Fruit fly (Drosophila melanogaster) whole organism, embryonic: Measurements from ENCODE around the gene CG13653.

Experiments
- Abd-B ChIP-seq: fragments of 200-800 bp; sonication (Bioruptor generic); optimal IDR thresholded peaks from 2 replicates; lab custom pipeline; 2018; ENCODE audit warnings: missing biosample characterization, mild to moderate bottlenecking, missing genetic modification characterization, moderate library complexity
- Atf-2 ChIP-seq: fragments of 200-800 bp; sonication (Bioruptor generic); optimal IDR thresholded peaks from 2 replicates; lab custom pipeline; 2016; ENCODE audit warnings: missing biosample characterization, missing genetic modification characterization
- B-H2 ChIP-seq: fragments of 200-800 bp; sonication (Bioruptor generic); optimal IDR thresholded peaks from 2 replicates; lab custom pipeline; 2018; ENCODE audit warnings: missing biosample characterization, mild to moderate bottlenecking, missing genetic modification characterization
- BtbVII ChIP-seq: fragments of 200-800 bp; sonication (Bioruptor generic); optimal IDR thresholded peaks from 3 replicates; lab custom pipeline; 2017; ENCODE audit warnings: missing biosample characterization, mild to moderate bottlenecking, missing genetic modification characterization
- CG10209 ChIP-seq: fragments of 200-800 bp; sonication (Bioruptor generic); optimal IDR thresholded peaks from 3 replicates; lab custom pipeline; 2017; ENCODE audit warnings: missing biosample characterization, mild to moderate bottlenecking, missing genetic modification characterization, missing genetic modification reagents
- CG10654 ChIP-seq: fragments of 200-800 bp; sonication (Bioruptor generic); optimal IDR thresholded peaks from 2 replicates; lab custom pipeline; 2016; ENCODE audit warnings: missing biosample characterization, missing genetic modification characterization
- CG11398 ChIP-seq: fragments of 200-800 bp; sonication (Bioruptor generic); optimal IDR thresholded peaks from 2 replicates; lab custom pipeline; 2016; ENCODE audit warnings: missing biosample characterization, missing genetic modification characterization
- CG12071 ChIP-seq: fragments of 200-800 bp; sonication (Bioruptor generic); optimal IDR thresholded peaks from 3 replicates; lab custom pipeline; 2018; ENCODE audit warnings: missing biosample characterization, mild to moderate bottlenecking, missing genetic modification characterization
- CG12299 ChIP-seq: fragments of 200-800 bp; sonication (Bioruptor generic); optimal IDR thresholded peaks from 2 replicates; lab custom pipeline; 2018; ENCODE audit warnings: missing biosample characterization, mild to moderate bottlenecking, missing genetic modification characterization
- CG14860 ChIP-seq: fragments of 200-800 bp; sonication (Bioruptor generic); IDR thresholded peaks from 3 replicates; pipeline ENCODE4 v1.3.6; 2022; ENCODE audit warnings: missing biosample characterization, missing genetic modification characterization; ENCODE audit not compliant: partially characterized antibody
- CG15269 ChIP-seq: fragments of 200-800 bp; sonication (Bioruptor generic); optimal IDR thresholded peaks from 2 replicates; lab custom pipeline; 2018; ENCODE audit warnings: missing biosample characterization, mild to moderate bottlenecking, missing genetic modification characterization, moderate library complexity
- CG1529 ChIP-seq: fragments of 200-800 bp; sonication (Bioruptor generic); optimal IDR thresholded peaks from 3 replicates; lab custom pipeline; 2018; ENCODE audit warnings: missing biosample characterization, missing genetic modification characterization
- CG15696 ChIP-seq: fragments of 200-800 bp; sonication (Bioruptor generic); optimal IDR thresholded peaks from 2 replicates; lab custom pipeline; 2019; ENCODE audit warnings: missing biosample characterization, mild to moderate bottlenecking, missing genetic modification characterization, moderate library complexity
- CG16815 ChIP-seq: fragments of 200-800 bp; sonication (Bioruptor generic); optimal IDR thresholded peaks from 3 replicates; lab custom pipeline; 2017; ENCODE audit warnings: missing biosample characterization, mild to moderate bottlenecking, missing genetic modification characterization
- CG17328 ChIP-seq: fragments of 200-800 bp; sonication (Bioruptor generic); IDR thresholded peaks from 2 replicates; pipeline ENCODE4 v1.3.6; 2022; ENCODE audit warnings: missing biosample characterization, missing genetic modification characterization
- CG17612 ChIP-seq: fragments of 200-800 bp; sonication (Bioruptor generic); IDR thresholded peaks from 2 replicates; pipeline ENCODE4 v1.3.6; 2022; ENCODE audit warnings: missing biosample characterization, missing genetic modification characterization
- CG34376 ChIP-seq: fragments of 200-800 bp; sonication (Bioruptor generic); optimal IDR thresholded peaks from 2 replicates; lab custom pipeline; 2018; ENCODE audit warnings: missing biosample characterization, mild to moderate bottlenecking, missing genetic modification characterization
- CG4282 ChIP-seq: fragments of 200-800 bp; sonication (Bioruptor generic); optimal IDR thresholded peaks from 2 replicates; lab custom pipeline; 2016; ENCODE audit warnings: missing biosample characterization, missing genetic modification characterization
- CG4328 ChIP-seq: fragments of 200-800 bp; sonication (Bioruptor generic); optimal IDR thresholded peaks from 3 replicates; lab custom pipeline; 2017; ENCODE audit warnings: missing biosample characterization, missing genetic modification reagents, missing genetic modification characterization
- CG4404 ChIP-seq: fragments of 200-800 bp; sonication (Bioruptor generic); IDR thresholded peaks from 2 replicates; pipeline ENCODE4 v1.3.6; 2022; ENCODE audit warnings: missing biosample characterization, missing genetic modification characterization
- CG7745 ChIP-seq: fragments of 200-800 bp; sonication (Bioruptor generic); optimal IDR thresholded peaks from 2 replicates; lab custom pipeline; 2018; ENCODE audit warnings: missing biosample characterization, mild to moderate bottlenecking, missing genetic modification characterization, moderate library complexity
- CG9609 ChIP-seq: fragments of 200-800 bp; sonication (Bioruptor generic); optimal IDR thresholded peaks from 3 replicates; lab custom pipeline; 2016; ENCODE audit warnings: missing biosample characterization, missing genetic modification characterization
- CG9797 ChIP-seq: fragments of 200-800 bp; sonication (Bioruptor generic); optimal IDR thresholded peaks from 3 replicates; lab custom pipeline; 2018; ENCODE audit warnings: missing biosample characterization, mild to moderate bottlenecking, missing genetic modification characterization
- CTCF ChIP-seq: fragments of 200-800 bp; sonication (Bioruptor generic); optimal IDR thresholded peaks from 2 replicates; lab custom pipeline; 2017; ENCODE audit warnings: missing biosample characterization, mild to moderate bottlenecking, missing genetic modification characterization, moderate library complexity
- CoRest ChIP-seq: fragments of 200-800 bp; sonication (Bioruptor generic); optimal IDR thresholded peaks from 3 replicates; lab custom pipeline; 2018; ENCODE audit warnings: missing biosample characterization, mild to moderate bottlenecking, missing genetic modification characterization, moderate library complexity
- D19B ChIP-seq: fragments of 200-800 bp; sonication (Bioruptor generic); optimal IDR thresholded peaks from 2 replicates; lab custom pipeline; 2017; ENCODE audit warnings: missing biosample characterization, mild to moderate bottlenecking, missing genetic modification characterization
- Dbx ChIP-seq: fragments of 200-800 bp; sonication (Bioruptor generic); IDR thresholded peaks from 3 replicates; pipeline ENCODE4 v1.3.6; 2022; ENCODE audit warnings: missing biosample characterization, missing genetic modification characterization
- Dll ChIP-seq: fragments of 200-800 bp; sonication (Bioruptor generic); IDR thresholded peaks from 4 replicates; pipeline ENCODE4 v1.3.6; 2022; ENCODE audit warnings: missing biosample characterization, missing genetic modification characterization; ENCODE audit not compliant: partially characterized antibody
- Fer2 ChIP-seq: fragments of 200-800 bp; sonication (Bioruptor generic); optimal IDR thresholded peaks from 2 replicates; lab custom pipeline; 2018; ENCODE audit warnings: missing biosample characterization, mild to moderate bottlenecking, missing genetic modification characterization, moderate library complexity
- HmgD ChIP-seq: fragments of 200-800 bp; sonication (Bioruptor generic); optimal IDR thresholded peaks from 3 replicates; lab custom pipeline; 2016; ENCODE audit warnings: missing biosample characterization, missing genetic modification characterization
- Mad ChIP-seq: fragments of 200-800 bp; sonication (Bioruptor generic); optimal IDR thresholded peaks from 2 replicates; lab custom pipeline; 2016; ENCODE audit warnings: missing biosample characterization, missing genetic modification characterization
- Meics ChIP-seq: fragments of 200-800 bp; sonication (Bioruptor generic); optimal IDR thresholded peaks from 2 replicates; lab custom pipeline; 2017; ENCODE audit warnings: missing biosample characterization, mild to moderate bottlenecking, missing genetic modification characterization
- Opbp ChIP-seq: fragments of 200-800 bp; sonication (Bioruptor generic); IDR thresholded peaks from 3 replicates; pipeline ENCODE4 v1.3.6; 2022; ENCODE audit warnings: missing biosample characterization, missing genetic modification characterization; ENCODE audit not compliant: partially characterized antibody
- Ravus ChIP-seq: fragments of 200-800 bp; sonication (Bioruptor generic); IDR thresholded peaks from 2 replicates; pipeline ENCODE4 v1.3.6; 2022; ENCODE audit warnings: missing biosample characterization, missing genetic modification characterization
- Scr ChIP-seq: fragments of 200-800 bp; sonication (Bioruptor generic); IDR thresholded peaks from 2 replicates; pipeline ENCODE4 v1.3.6; 2022; ENCODE audit warnings: missing biosample characterization, missing genetic modification characterization; ENCODE audit not compliant: partially characterized antibody
- Side ChIP-seq: fragments of 200-800 bp; sonication (Bioruptor generic); optimal IDR thresholded peaks from 2 replicates; lab custom pipeline; 2016; ENCODE audit warnings: missing biosample characterization, missing genetic modification characterization
- Sry-β ChIP-seq: fragments of 200-800 bp; sonication (Bioruptor generic); optimal IDR thresholded peaks from 2 replicates; lab custom pipeline; 2018; ENCODE audit warnings: missing biosample characterization, mild to moderate bottlenecking, missing genetic modification characterization, moderate library complexity
- Xrp1 ChIP-seq: fragments of 200-800 bp; sonication (Bioruptor generic); IDR thresholded peaks from 2 replicates; pipeline ENCODE4 v1.3.6; 2022; ENCODE audit warnings: missing biosample characterization, missing genetic modification characterization
- ase ChIP-seq: fragments of 200-800 bp; sonication (Bioruptor generic); IDR thresholded peaks from 3 replicates; pipeline ENCODE4 v1.3.6; 2022; ENCODE audit warnings: missing biosample characterization, missing genetic modification characterization
- ash1 ChIP-seq: fragments of 200-800 bp; sonication (Bioruptor generic); optimal IDR thresholded peaks from 2 replicates; lab custom pipeline; 2018; ENCODE audit warnings: missing biosample characterization, mild to moderate bottlenecking, missing genetic modification characterization
- bbx ChIP-seq: fragments of 200-800 bp; sonication (Bioruptor generic); IDR thresholded peaks from 2 replicates; pipeline ENCODE4 v1.3.6; 2022; ENCODE audit warnings: missing biosample characterization, missing genetic modification characterization; ENCODE audit not compliant: partially characterized antibody
- dm ChIP-seq: fragments of 200-800 bp; sonication (Bioruptor generic); optimal IDR thresholded peaks from 3 replicates; lab custom pipeline; 2016; ENCODE audit warnings: missing biosample characterization, missing genetic modification characterization
- dmrt11E ChIP-seq: fragments of 200-800 bp; sonication (Bioruptor generic); optimal IDR thresholded peaks from 3 replicates; lab custom pipeline; 2018; ENCODE audit warnings: missing biosample characterization, mild to moderate bottlenecking, missing genetic modification characterization, moderate library complexity
- eve ChIP-seq, 2 experiments: fragments of >200 bp; optimal IDR thresholded peaks; 2 replicates each; lab custom pipeline; 2017; ENCODE audit warnings: missing biosample characterization in 2 of 2, missing genetic modification characterization in 2 of 2
- fd96Cb ChIP-seq: fragments of 200-800 bp; sonication (Bioruptor generic); optimal IDR thresholded peaks from 2 replicates; lab custom pipeline; 2018; ENCODE audit warnings: missing biosample characterization, mild to moderate bottlenecking, missing genetic modification characterization, moderate library complexity
- grn ChIP-seq: fragments of 200-800 bp; sonication (Bioruptor generic); optimal IDR thresholded peaks from 3 replicates; lab custom pipeline; 2017; ENCODE audit warnings: missing biosample characterization, missing genetic modification characterization
- org-1 ChIP-seq: fragments of 200-800 bp; sonication (Bioruptor generic); optimal IDR thresholded peaks from 2 replicates; lab custom pipeline; 2017; ENCODE audit warnings: missing biosample characterization, missing genetic modification characterization
- rib ChIP-seq: fragments of 200-800 bp; sonication (Bioruptor generic); IDR thresholded peaks from 2 replicates; pipeline ENCODE4 v1.3.6; 2022; ENCODE audit warnings: missing biosample characterization, missing genetic modification characterization
- stwl ChIP-seq: fragments of 200-800 bp; sonication (Bioruptor generic); optimal IDR thresholded peaks from 3 replicates; lab custom pipeline; 2018; ENCODE audit warnings: missing biosample characterization, mild to moderate bottlenecking, missing genetic modification characterization, moderate library complexity
- ttk ChIP-seq: fragments of 200-800 bp; sonication (Bioruptor generic); IDR thresholded peaks from 2 replicates; pipeline ENCODE4 v2.1.2; 2022; ENCODE audit warnings: missing biosample characterization, missing genetic modification characterization
- usp ChIP-seq: fragments of >200 bp; optimal IDR thresholded peaks from 2 replicates; lab custom pipeline; 2017; ENCODE audit warnings: missing biosample characterization, missing genetic modification characterization

The CG13653 gene

DNA sequence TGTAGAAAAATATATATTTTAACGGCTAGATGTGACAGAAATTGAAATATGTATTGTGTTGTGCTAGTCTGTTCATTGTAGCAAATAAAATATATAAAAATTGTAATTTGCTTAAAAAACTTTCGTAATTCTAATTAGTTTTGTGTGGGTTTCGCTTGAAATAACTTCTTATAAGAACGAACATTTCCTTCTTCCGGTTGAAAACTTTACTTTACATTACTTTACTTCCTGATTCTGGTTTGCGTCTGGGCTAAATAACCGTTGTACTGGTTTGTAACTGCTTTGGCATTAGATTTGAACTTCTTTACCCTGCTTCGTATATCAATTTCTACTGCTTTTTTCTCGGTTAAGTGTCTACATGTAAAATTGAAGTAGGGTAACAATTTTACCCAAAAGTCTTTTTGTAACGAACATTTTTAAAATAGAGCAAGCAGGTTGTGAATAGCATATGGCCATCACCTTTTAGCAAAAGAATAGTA lies 1.6 kb upstream of the CG13653 start, which contains the start of gene lobo (continued):
- TF ChIP-seq usp (GFP tag; lab: Kevin White, UChicago) (no peak), dmrt11E (tag; lab: Kevin White, UChicago) (peak; percentile 39), CG16815 (peak; percentile 31), CG10654 (peak; percentile 58), CG34376 (GFP tag; lab: Kevin White, UChicago) (peak; percentile 68), org-1 (GFP tag; lab: Kevin White, UChicago) (no peak), bbx (GFP tag; lab: Robert Waterston, UW) (0 out of 2 replicates have a peak, but pooled peaks have one; percentile 36), CG9797 (GFP tag; lab: Kevin White, UChicago) (no peak), CG17328 (GFP tag; lab: Robert Waterston, UW) (peak; percentile 78), B-H2 (peak; percentile 73), CG4328 (peak; percentile 41), ash1 (GFP tag; lab: Kevin White, UChicago) (no peak), Abd-B (peak; percentile 65), grn (GFP tag; lab: Kevin White, UChicago) (peak; percentile 53), D19B (peak; percentile 47), eve (GFP tag; optimal IDR thresholded peaks at IDR 0.05; lab: Kevin White, UChicago) (no peak), Xrp1 (no peak), HmgD (peak; percentile 86), CG4282 (GFP tag; lab: Kevin White, UChicago) (no peak), CG10209 (GFP tag; lab: Kevin White, UChicago) (peak; percentile 59), CG12071 (GFP tag; lab: Kevin White, UChicago) (no peak), CG15696 (tag; lab: Kevin White, UChicago) (peak; percentile 57), stwl (tag; lab: Kevin White, UChicago) (peak; percentile 83), CG12299 (peak; percentile 54), Ravus (GFP tag; lab: Robert Waterston, UW) (no peak), ase (GFP tag; lab: Robert Waterston, UW) (peak; percentile 46; the same call in 1 of the 3 replicates), Dbx (GFP tag; lab: Robert Waterston, UW) (0 out of 3 replicates have a peak, but pooled peaks have one; percentile 42), CG17612 (GFP tag; lab: Robert Waterston, UW) (no peak), CG15269 (no peak), CG4404 (peak; percentile 15; the same call in 1 of the 2 replicates), Mad (peak; percentile 36), Fer2 (tag; lab: Kevin White, UChicago) (peak; percentile 20), Scr (GFP tag; lab: Robert Waterston, UW) (no peak), CG7745 (tag; lab: Kevin White, UChicago) (no peak), dm (GFP tag; lab: Kevin White, UChicago) (peak; percentile 54), Side (GFP tag; lab: Kevin White, UChicago) (peak; percentile 70), CG1529 (GFP tag; lab: Kevin White, UChicago) (peak; percentile 47), CG11398 (GFP tag; lab: Kevin White, UChicago) (peak; percentile 60), ttk (GFP tag; lab: Robert Waterston, UW) (peak; percentile 52), Atf-2 (peak; percentile 44), CTCF (GFP tag; lab: Kevin White, UChicago) (peak; percentile 86), CG14860 (no peak), Meics (GFP tag; lab: Kevin White, UChicago) (peak; percentile 76), Dll (no peak), BtbVII (GFP tag; lab: Kevin White, UChicago) (no peak), Sry-β (GFP tag; lab: Kevin White, UChicago) (no peak), fd96Cb (tag; lab: Kevin White, UChicago) (peak; percentile 24), Opbp (no peak), rib (GFP tag; lab: Robert Waterston, UW) (no peak), CG9609 (peak; percentile 63), CoRest (tag; lab: Kevin White, UChicago) (peak; percentile 83)
